Worm (Caenorhabditis elegans) whole organism, late embryonic: ENCODE data around the gene str-205.

Experiments used
- F13H6.1 ChIP-seq: sonication (generic microtip); optimal IDR thresholded peaks from 2 replicates; lab custom pipeline; 2016; ENCODE audit warnings: missing genetic modification characterization, missing compliant biosample characterization
- K02D7.2 ChIP-seq: sonication (generic microtip); optimal IDR thresholded peaks from 2 replicates; lab custom pipeline; 2017; ENCODE audit warnings: mild to moderate bottlenecking, missing genetic modification characterization, missing compliant biosample characterization
- ceh-6 ChIP-seq: fragments of 200-800 bp; sonication (Bioruptor generic); optimal IDR thresholded peaks from 2 replicates; lab custom pipeline; 2018; ENCODE audit warnings: mild to moderate bottlenecking, missing genetic modification characterization, missing compliant biosample characterization
- ceh-9 ChIP-seq: sonication (generic microtip); optimal IDR thresholded peaks from 2 replicates; lab custom pipeline; 2016; ENCODE audit warnings: mild to moderate bottlenecking, missing genetic modification characterization, inconsistent platforms, missing compliant biosample characterization
- dve-1 ChIP-seq: sonication (generic microtip); optimal IDR thresholded peaks from 2 replicates; lab custom pipeline; 2017; ENCODE audit warnings: antibody characterized with exemption, mild to moderate bottlenecking, missing genetic modification characterization, missing compliant biosample characterization
- fax-1 ChIP-seq: sonication (generic microtip); optimal IDR thresholded peaks from 2 replicates; lab custom pipeline; 2016; ENCODE audit warnings: missing genotype, missing genetic modification characterization, missing compliant biosample characterization
- fkh-10 ChIP-seq: fragments of 150-350 bp; optimal IDR thresholded peaks from 2 replicates; lab custom pipeline; 2014; ENCODE audit warnings: missing biosample characterization, missing genetic modification reagents, missing genetic modification characterization
- nfya-1 ChIP-seq: sonication (generic microtip); optimal IDR thresholded peaks from 2 replicates; lab custom pipeline; 2017; ENCODE audit warnings: missing genetic modification characterization, mild to moderate bottlenecking, missing compliant biosample characterization, antibody characterized with exemption, moderate library complexity
- nhr-11 ChIP-seq: fragments of 150-350 bp; optimal IDR thresholded peaks from 2 replicates; lab custom pipeline; 2014; ENCODE audit warnings: missing biosample characterization, missing genetic modification characterization
- odd-2 ChIP-seq: sonication (generic microtip); optimal IDR thresholded peaks from 2 replicates; lab custom pipeline; 2017; ENCODE audit warnings: antibody characterized with exemption, mild to moderate bottlenecking, missing genetic modification characterization, missing compliant biosample characterization
- pha-4 ChIP-seq: fragments of 150-350 bp; optimal IDR thresholded peaks from 2 replicates; lab custom pipeline; 2018; ENCODE audit warnings: missing biosample characterization, missing genetic modification reagents, missing genetic modification characterization
- tbx-2 ChIP-seq: sonication (generic microtip); optimal IDR thresholded peaks from 2 replicates; lab custom pipeline; 2016; ENCODE audit warnings: missing genetic modification characterization, missing compliant biosample characterization
- unc-3 ChIP-seq, 2 experiments: fragments of 200-800 bp in 1 of 2; sonication (Bioruptor generic) in 1 of 2; sonication (generic microtip) in 1 of 2; conservative IDR thresholded peaks in 1 of 2; optimal IDR thresholded peaks in 1 of 2; 2 replicates each; pipeline versions ENCODE4 v1.3.6 to Lab custom; 2016 to 2022; ENCODE audit warnings: missing compliant biosample characterization in 2 of 2, missing genetic modification characterization in 2 of 2, missing genetic modification reagents in 1 of 2
- unc-86 ChIP-seq: sonication (generic microtip); optimal IDR thresholded peaks from 2 replicates; lab custom pipeline; 2016; ENCODE audit warnings: missing genetic modification characterization, missing compliant biosample characterization

ce11 chrV:4929842-4930241 is at the start of gene str-205:
- TF ChIP-seq nhr-11 (tag; lab: Kevin White, UChicago) (no peak), fkh-10 (no peak), K02D7.2 (no peak), ceh-6 (GFP tag; lab: Kevin White, UChicago) (no peak), nfya-1 (tag; lab: Kevin White, UChicago) (no peak), ceh-9 (tag; lab: Kevin White, UChicago) (no peak), tbx-2 (tag; lab: Kevin White, UChicago) (no peak), dve-1 (no peak), odd-2 (no peak), F13H6.1 (tag; lab: Kevin White, UChicago) (no peak), unc-3 (GFP tag; conservative IDR thresholded peaks at IDR 0.05; lab: Robert Waterston, UW) (no peak), unc-3 (tag; optimal IDR thresholded peaks at IDR 0.05; lab: Kevin White, UChicago) (no peak), fax-1 (tag; lab: Kevin White, UChicago) (no peak), unc-86 (tag; lab: Kevin White, UChicago) (no peak), pha-4 (tag; lab: Kevin White, UChicago) (no peak)
